Fruit fly (Drosophila melanogaster): ENCODE results near the gene Crag.

Gene Crag

DNA sequence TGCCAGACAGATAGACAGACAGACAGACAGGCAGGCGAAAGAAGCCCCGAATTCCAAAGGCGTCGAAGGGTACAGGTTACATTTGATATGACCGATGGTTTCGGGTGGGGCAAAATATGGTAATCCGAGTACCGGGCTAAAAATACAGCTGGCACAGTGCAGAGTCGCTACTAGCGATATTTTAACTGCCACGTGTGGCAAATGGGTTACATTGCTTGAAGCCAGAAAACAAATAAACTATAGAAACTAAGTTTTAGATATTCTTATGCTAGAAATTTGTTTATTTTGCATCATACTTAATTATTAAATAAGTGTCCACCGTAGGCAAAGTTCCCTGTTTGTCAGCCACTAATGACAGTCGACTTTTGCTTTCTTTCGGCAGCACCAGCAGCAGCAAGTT lies 8.7 kb upstream of the Crag start (continued):
- no peak for TF ChIP-seq CG6254 (GFP tag; optimal IDR thresholded peaks at IDR 0.05)
- TF ChIP-seq Neu2 (GFP tag; optimal IDR thresholded peaks at IDR 0.05; ENCODE audit: borderline replicate concordance): no peak
- TF ChIP-seq CG12071 (GFP tag; optimal IDR thresholded peaks at IDR 0.05): no peak
- no peak for TF ChIP-seq Antp (GFP tag; optimal IDR thresholded peaks at IDR 0.05)
- TF ChIP-seq ci (GFP tag; IDR thresholded peaks at IDR 0.05): 0 out of 3 replicates have a peak, but pooled peaks have one; percentile 31
- no peak for TF ChIP-seq CG5245 (GFP tag; optimal IDR thresholded peaks at IDR 0.05)
- TF ChIP-seq CG10565 (GFP tag; optimal IDR thresholded peaks at IDR 0.05): no peak
- no peak for TF ChIP-seq hb (GFP tag; IDR thresholded peaks at IDR 0.05; ENCODE audit: partially characterized antibody)
- TF ChIP-seq CG10274 (GFP tag; optimal IDR thresholded peaks at IDR 0.05): no peak
- TF ChIP-seq D19A (tag; optimal IDR thresholded peaks at IDR 0.05): no peak
- no peak for TF ChIP-seq CG7357 (GFP tag; IDR thresholded peaks at IDR 0.05)
- no peak for TF ChIP-seq wek (GFP tag; optimal IDR thresholded peaks at IDR 0.05)
- TF ChIP-seq ind (GFP tag; optimal IDR thresholded peaks at IDR 0.05): peak; percentile 5
- no peak for TF ChIP-seq CG2202 (tag; optimal IDR thresholded peaks at IDR 0.05)
- TF ChIP-seq CG17912 (GFP tag; optimal IDR thresholded peaks at IDR 0.05): no peak
- TF ChIP-seq jumu (GFP tag; optimal IDR thresholded peaks at IDR 0.05): no peak
- TF ChIP-seq CG2889 (GFP tag; IDR thresholded peaks at IDR 0.05): no peak
- TF ChIP-seq Dek (tag; optimal IDR thresholded peaks at IDR 0.05): no peak
- no peak for TF ChIP-seq Taf1 (GFP tag; IDR thresholded peaks at IDR 0.05)
- TF ChIP-seq Max (GFP tag; optimal IDR thresholded peaks at IDR 0.05): no peak
- TF ChIP-seq CG14965 (GFP tag; optimal IDR thresholded peaks at IDR 0.05; ENCODE audit: borderline replicate concordance): no peak
- TF ChIP-seq Tbp (GFP tag; optimal IDR thresholded peaks at IDR 0.05): no peak
- no peak for TF ChIP-seq oc (tag; optimal IDR thresholded peaks at IDR 0.05)
- TF ChIP-seq unc-4 (GFP tag; IDR thresholded peaks at IDR 0.05; ENCODE audit: partially characterized antibody): no peak
- no peak for TF ChIP-seq repo (GFP tag; optimal IDR thresholded peaks at IDR 0.05)
- TF ChIP-seq Lpt (GFP tag; optimal IDR thresholded peaks at IDR 0.05): no peak
- TF ChIP-seq Gug (GFP tag; IDR thresholded peaks at IDR 0.05): no peak
- no peak; the same call in 1 of the 2 replicates for TF ChIP-seq CG4730 (GFP tag; IDR thresholded peaks at IDR 0.05)
- TF ChIP-seq CG11696 (GFP tag; IDR thresholded peaks at IDR 0.05): no peak
- TF ChIP-seq Trl (optimal IDR thresholded peaks at IDR 0.05): no peak
- no peak for TF ChIP-seq Trl (GFP tag; optimal IDR thresholded peaks at IDR 0.05)
- peak; percentile 53 for TF ChIP-seq slbo (GFP tag; IDR thresholded peaks at IDR 0.05)
- TF ChIP-seq slou (GFP tag; optimal IDR thresholded peaks at IDR 0.05): no peak
- no peak for TF ChIP-seq CG18476 (GFP tag; optimal IDR thresholded peaks at IDR 0.05)
- no peak for TF ChIP-seq salm (tag; optimal IDR thresholded peaks at IDR 0.05)
- no peak for TF ChIP-seq Xbp1 (GFP tag; optimal IDR thresholded peaks at IDR 0.05)
- TF ChIP-seq pzg (GFP tag; optimal IDR thresholded peaks at IDR 0.05): no peak
- no peak for TF ChIP-seq trem (tag; optimal IDR thresholded peaks at IDR 0.05)
- TF ChIP-seq Spps (tag; optimal IDR thresholded peaks at IDR 0.05): no peak
- TF ChIP-seq CG34422 (GFP tag; IDR thresholded peaks at IDR 0.05): 0 out of 3 replicates have a peak, but pooled peaks have one; percentile 21
- no peak for TF ChIP-seq gcm (GFP tag; optimal IDR thresholded peaks at IDR 0.05)
- no peak for TF ChIP-seq luna (GFP tag; optimal IDR thresholded peaks at IDR 0.05)
- peak; percentile 82 for TF ChIP-seq Med (GFP tag)
- TF ChIP-seq crc (GFP tag; optimal IDR thresholded peaks at IDR 0.05): no peak
- no peak for TF ChIP-seq CG12104 (GFP tag; optimal IDR thresholded peaks at IDR 0.05)
- peak; percentile 27 for TF ChIP-seq nmo (GFP tag; optimal IDR thresholded peaks at IDR 0.05)
- TF ChIP-seq Ets65A (GFP tag): peak; percentile 42
- TF ChIP-seq ssp (GFP tag; IDR thresholded peaks at IDR 0.05): no peak
- TF ChIP-seq abd-A (tag; optimal IDR thresholded peaks at IDR 0.05): no peak
- no peak for TF ChIP-seq hkb (optimal IDR thresholded peaks at IDR 0.05)
- no peak; the same call in 1 of the 2 replicates for TF ChIP-seq hkb (GFP tag; IDR thresholded peaks at IDR 0.05)
- no peak for TF ChIP-seq HLH4C (GFP tag; IDR thresholded peaks at IDR 0.05; ENCODE audit: partially characterized antibody)
- no peak for TF ChIP-seq Dip2 (GFP tag; IDR thresholded peaks at IDR 0.05)

All from whole organism, embryonic.